Worm (Caenorhabditis elegans): ENCODE results near the gene C02H6.1.

The C02H6.1 gene

ce11 chrV:7400095-7400494 lies 10.4 kb upstream of the C02H6.1 start, which contains the start of gene cnc-9:
Gene cnc-9, minus strand, starts transcription at chrV:7400195.
- no peak for TF ChIP-seq ceh-28 (tag; optimal IDR thresholded peaks at IDR 0.05)

DNA sequence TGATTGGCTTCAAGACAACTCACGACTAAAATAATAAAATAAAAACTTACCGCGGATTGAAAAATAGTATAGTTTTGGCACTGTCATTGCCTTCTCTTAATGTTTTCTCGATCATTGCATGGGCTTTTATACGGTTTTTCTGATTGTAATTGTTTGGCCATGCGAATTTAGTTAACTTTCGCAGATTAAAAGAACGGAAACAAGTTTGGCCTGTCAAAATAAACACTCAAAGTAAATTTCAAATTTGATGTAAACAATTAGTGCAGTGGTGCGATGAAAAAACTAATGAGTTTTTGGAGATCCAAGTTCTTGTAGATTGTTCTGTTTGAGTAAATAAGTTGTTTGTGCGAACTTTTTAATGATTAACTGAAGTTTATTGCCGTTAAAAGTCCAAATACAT lies 9.5 kb upstream of the C02H6.1 start, which contains the start of gene gst-41:
Gene gst-41 (minus strand): TSS at position 101 of the 400 bp plus-strand sequence.
- TF ChIP-seq daf-12 (tag; optimal IDR thresholded peaks at IDR 0.05), result no peak
- no peak for TF ChIP-seq unc-62 (GFP tag; optimal IDR thresholded peaks at IDR 0.05)
- TF ChIP-seq ceh-9 (tag; optimal IDR thresholded peaks at IDR 0.05), result no peak
- no peak for TF ChIP-seq nhr-77 (tag; optimal IDR thresholded peaks at IDR 0.05)
- TF ChIP-seq ceh-16 (tag; optimal IDR thresholded peaks at IDR 0.05), result no peak
- TF ChIP-seq nhr-67 (tag; optimal IDR thresholded peaks at IDR 0.05), result no peak
- no peak for TF ChIP-seq egl-27 (tag; optimal IDR thresholded peaks at IDR 0.05)
- no peak for TF ChIP-seq nhr-43 (tag; optimal IDR thresholded peaks at IDR 0.05; ENCODE audit: poor library complexity, severe bottlenecking)
- TF ChIP-seq mml-1 (tag; optimal IDR thresholded peaks at IDR 0.05), result no peak
- no peak for TF ChIP-seq eor-1 (tag; optimal IDR thresholded peaks at IDR 0.05)
- TF ChIP-seq ceh-28 (tag; optimal IDR thresholded peaks at IDR 0.05), result no peak
- no peak for TF ChIP-seq lin-39 (tag; optimal IDR thresholded peaks at IDR 0.05)
- TF ChIP-seq pqm-1 (tag; optimal IDR thresholded peaks at IDR 0.05), result no peak
- TF ChIP-seq ceh-82 (tag; optimal IDR thresholded peaks at IDR 0.05), result no peak
- no peak for TF ChIP-seq nhr-23 (tag; optimal IDR thresholded peaks at IDR 0.05)
- TF ChIP-seq ztf-11 (tag; optimal IDR thresholded peaks at IDR 0.05), result no peak
- TF ChIP-seq aly-2 (tag; optimal IDR thresholded peaks at IDR 0.05), result no peak

- TF ChIP-seq nfya-1 (tag; optimal IDR thresholded peaks at IDR 0.05; ENCODE audit: insufficient read depth) (no peak), lin-39 (tag; optimal IDR thresholded peaks at IDR 0.05) (no peak), nhr-23 (tag; optimal IDR thresholded peaks at IDR 0.05) (no peak), nhr-43 (tag; optimal IDR thresholded peaks at IDR 0.05; ENCODE audit: poor library complexity, severe bottlenecking) (no peak), mdl-1 (tag; optimal IDR thresholded peaks at IDR 0.05) (no peak), eor-1 (tag; optimal IDR thresholded peaks at IDR 0.05) (no peak)
These were observed 5.7 kb upstream of the C02H6.1 start, which contains the start of gene srx-9 for ce11 chrV:7395359-7395758. Gene srx-9, minus strand, starts transcription at chrV:7395459.

DNA sequence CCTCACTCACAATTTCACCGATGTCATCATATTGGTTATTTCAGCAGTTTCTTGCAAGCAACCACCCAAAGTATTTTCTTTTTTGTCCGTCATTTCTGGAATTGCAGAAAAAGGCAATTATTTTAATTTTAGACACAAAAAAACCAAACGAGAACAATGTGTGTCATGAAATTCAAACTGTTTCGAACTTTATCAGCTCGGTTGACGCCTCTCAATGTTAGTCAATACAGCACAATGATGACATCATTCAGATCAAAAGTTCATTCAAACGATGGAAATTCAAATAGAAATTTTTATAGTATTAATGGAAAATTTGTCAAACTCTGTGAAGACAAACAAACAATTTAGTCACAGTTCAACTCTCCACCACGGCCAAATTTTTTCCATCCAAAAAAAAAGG lies 2.3 kb upstream of the C02H6.1 start, which contains the start of gene fbxa-105:
Gene fbxa-105 (minus strand): TSS at position 97 of the 400 bp plus-strand sequence.
- TF ChIP-seq pha-4 (tag; optimal IDR thresholded peaks at IDR 0.05) (peak; percentile 48), elt-2 (tag; optimal IDR thresholded peaks at IDR 0.05) (peak; percentile 60), pqm-1 (tag; optimal IDR thresholded peaks at IDR 0.05) (peak; percentile 9), lin-15B (tag; optimal IDR thresholded peaks at IDR 0.05) (no peak)

- TF ChIP-seq nhr-25 (tag; optimal IDR thresholded peaks at IDR 0.05), result no peak
- no peak for TF ChIP-seq ztf-4 (tag; optimal IDR thresholded peaks at IDR 0.05)
- no peak for TF ChIP-seq jun-1 (tag; optimal IDR thresholded peaks at IDR 0.05)
- no peak for TF ChIP-seq elt-2 (tag; optimal IDR thresholded peaks at IDR 0.05)
- TF ChIP-seq pqm-1 (tag; optimal IDR thresholded peaks at IDR 0.05), result no peak
- no peak for TF ChIP-seq zag-1 (tag; optimal IDR thresholded peaks at IDR 0.05)
- TF ChIP-seq nhr-67 (tag; optimal IDR thresholded peaks at IDR 0.05), result no peak
- TF ChIP-seq nhr-12 (tag; optimal IDR thresholded peaks at IDR 0.05), result no peak
- no peak for TF ChIP-seq nfya-1 (tag; optimal IDR thresholded peaks at IDR 0.05; ENCODE audit: insufficient read depth)
- no peak for TF ChIP-seq nhr-23 (tag; optimal IDR thresholded peaks at IDR 0.05)
These were observed 1.9 kb downstream of the C02H6.1 start, which contains the start of gene C02H6.3 for ce11 chrV:7387755-7388154. Gene C02H6.3, minus strand, starts transcription at chrV:7387855.

ce11 chrV:7386052-7386573 lies 3.6 kb downstream of the C02H6.1 start, which contains the start of gene srp-6:
Gene srp-6, minus strand, starts transcription at chrV:7386102.
- TF ChIP-seq fkh-10 (GFP tag; optimal IDR thresholded peaks at IDR 0.05), result no peak
- peak; percentile 1 for TF ChIP-seq pha-4 (tag; optimal IDR thresholded peaks at IDR 0.05)

DNA sequence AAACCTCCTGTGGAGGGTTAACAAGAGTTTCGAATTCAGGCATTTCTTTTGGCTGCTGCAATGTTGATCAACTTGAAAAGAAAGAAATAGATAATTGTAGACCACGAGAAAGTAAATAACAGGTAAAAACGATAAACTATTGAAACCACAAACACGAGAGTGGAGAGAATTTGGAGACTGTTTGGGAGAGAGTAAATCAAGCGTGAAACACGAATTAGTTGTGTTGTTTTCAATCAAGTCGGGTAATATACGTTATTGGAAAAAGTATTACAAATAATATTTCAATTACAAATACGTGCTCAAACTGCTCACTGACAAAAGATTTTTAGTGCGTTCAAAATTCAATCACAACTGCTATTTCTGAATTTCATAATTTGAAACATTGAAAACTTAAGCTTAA lies 8.7 kb downstream of the C02H6.1 start, which contains the start of gene C03G6.17:
Gene C03G6.17 (minus strand): TSS at position 101 of the 400 bp plus-strand sequence.
- TF ChIP-seq nhr-43 (tag; optimal IDR thresholded peaks at IDR 0.05; ENCODE audit: poor library complexity, severe bottlenecking), result no peak
- TF ChIP-seq elt-3 (tag; optimal IDR thresholded peaks at IDR 0.05), result no peak
- no peak for TF ChIP-seq ceh-9 (tag; optimal IDR thresholded peaks at IDR 0.05)
- TF ChIP-seq R02D3.7 (tag; optimal IDR thresholded peaks at IDR 0.05), result no peak
- TF ChIP-seq egl-27 (tag; optimal IDR thresholded peaks at IDR 0.05), result no peak
- no peak for TF ChIP-seq hmg-11 (tag; optimal IDR thresholded peaks at IDR 0.05)
- no peak for TF ChIP-seq ceh-82 (tag; optimal IDR thresholded peaks at IDR 0.05)
- TF ChIP-seq daf-12 (tag; optimal IDR thresholded peaks at IDR 0.05), result no peak
- no peak for TF ChIP-seq fkh-2 (tag; optimal IDR thresholded peaks at IDR 0.05)
- TF ChIP-seq aly-2 (tag; optimal IDR thresholded peaks at IDR 0.05), result no peak
- no peak for TF ChIP-seq nhr-25 (tag; optimal IDR thresholded peaks at IDR 0.05)
- no peak for TF ChIP-seq ceh-16 (tag; optimal IDR thresholded peaks at IDR 0.05)
- no peak for TF ChIP-seq nhr-12 (tag; optimal IDR thresholded peaks at IDR 0.05)
- no peak for TF ChIP-seq nhr-11 (tag; optimal IDR thresholded peaks at IDR 0.05)
- TF ChIP-seq ztf-11 (tag; optimal IDR thresholded peaks at IDR 0.05), result no peak
- no peak for TF ChIP-seq eor-1 (tag; optimal IDR thresholded peaks at IDR 0.05)

Data from whole organism, L3 larva.